Fruit fly (Drosophila melanogaster): ENCODE data around the gene ebd2.

dm6 chr3L:21342592-21342991 is 6.5 kb downstream of the ebd2 start:
- no peak for TF ChIP-seq CTCF (optimal IDR thresholded peaks at IDR 0.05)
- TF ChIP-seq CG8478 (optimal IDR thresholded peaks at IDR 0.05): no peak
